Worm (Caenorhabditis elegans) whole organism, L2 larva: ENCODE results near the gene B0244.5.

ENCODE experiments used
- F13H6.1 ChIP-seq: sonication (generic microtip); optimal IDR thresholded peaks from 2 replicates; lab custom pipeline; 2016; ENCODE audit warnings: missing genetic modification characterization, missing compliant biosample characterization
- R02D3.7 ChIP-seq: fragments of 150-350 bp; optimal IDR thresholded peaks from 2 replicates; lab custom pipeline; 2014; ENCODE audit warnings: missing biosample characterization, missing genetic modification characterization
- Y55F3AM.14 ChIP-seq: fragments of 200-800 bp; sonication (Bioruptor generic); optimal IDR thresholded peaks from 2 replicates; lab custom pipeline; 2018; ENCODE audit warnings: mild to moderate bottlenecking, missing genetic modification characterization, missing compliant biosample characterization
- ZK546.5 ChIP-seq: sonication (generic microtip); optimal IDR thresholded peaks from 2 replicates; lab custom pipeline; 2017; ENCODE audit warnings: missing biosample characterization, missing genetic modification characterization
- alr-1 ChIP-seq: fragments of 150-350 bp; optimal IDR thresholded peaks from 2 replicates; lab custom pipeline; 2014; ENCODE audit warnings: missing biosample characterization, missing genetic modification characterization
- aly-2 ChIP-seq: fragments of 150-350 bp; optimal IDR thresholded peaks from 2 replicates; lab custom pipeline; 2014; ENCODE audit warnings: missing biosample characterization, missing genetic modification characterization
- blmp-1 ChIP-seq: sonication (generic microtip); optimal IDR thresholded peaks from 2 replicates; lab custom pipeline; 2017; ENCODE audit warnings: missing genetic modification characterization, mild to moderate bottlenecking, missing compliant biosample characterization, antibody characterized with exemption, moderate library complexity; ENCODE audit not compliant: insufficient read depth
- ceh-16 ChIP-seq: fragments of 150-350 bp; optimal IDR thresholded peaks from 2 replicates; lab custom pipeline; 2014; ENCODE audit warnings: missing biosample characterization, missing genetic modification characterization
- ceh-82 ChIP-seq: fragments of 150-350 bp; optimal IDR thresholded peaks from 2 replicates; lab custom pipeline; 2014; ENCODE audit warnings: missing biosample characterization, missing genetic modification characterization
- crh-2 ChIP-seq: sonication (generic microtip); optimal IDR thresholded peaks from 2 replicates; lab custom pipeline; 2017; ENCODE audit warnings: missing biosample characterization, missing genetic modification characterization
- dmd-4 ChIP-seq: sonication (generic microtip); optimal IDR thresholded peaks from 2 replicates; lab custom pipeline; 2017; ENCODE audit warnings: missing biosample characterization, missing genetic modification characterization
- elt-1 ChIP-seq: fragments of 150-350 bp; optimal IDR thresholded peaks from 2 replicates; lab custom pipeline; 2014; ENCODE audit warnings: missing biosample characterization, missing genetic modification characterization
- elt-3 ChIP-seq: sonication (generic microtip); optimal IDR thresholded peaks from 2 replicates; lab custom pipeline; 2017; ENCODE audit warnings: missing biosample characterization, missing genetic modification characterization
- fos-1 ChIP-seq: fragments of 150-350 bp; optimal IDR thresholded peaks from 2 replicates; lab custom pipeline; 2014; ENCODE audit warnings: missing biosample characterization, missing genetic modification characterization
- gmeb-1 ChIP-seq: fragments of 150-350 bp; optimal IDR thresholded peaks from 2 replicates; lab custom pipeline; 2014; ENCODE audit warnings: missing biosample characterization, missing genetic modification characterization
- lin-13 ChIP-seq: fragments of 150-350 bp; optimal IDR thresholded peaks from 2 replicates; lab custom pipeline; 2014; ENCODE audit warnings: missing biosample characterization, missing genetic modification reagents, missing genetic modification characterization
- mab-5 ChIP-seq: fragments of 150-350 bp; optimal IDR thresholded peaks from 2 replicates; lab custom pipeline; 2014; ENCODE audit warnings: missing biosample characterization, missing genetic modification characterization
- mdl-1 ChIP-seq, 2 experiments: fragments of 150-350 bp in 1 of 2; sonication (generic microtip) in 1 of 2; optimal IDR thresholded peaks; 2 replicates each; lab custom pipeline; 2017; ENCODE audit warnings: missing biosample characterization in 2 of 2, missing genetic modification characterization in 2 of 2
- nhr-11 ChIP-seq: fragments of 150-350 bp; optimal IDR thresholded peaks from 2 replicates; lab custom pipeline; 2014; ENCODE audit warnings: missing biosample characterization, missing genetic modification characterization
- nhr-21 ChIP-seq: fragments of 150-350 bp; optimal IDR thresholded peaks from 2 replicates; lab custom pipeline; 2014; ENCODE audit warnings: missing biosample characterization, missing genetic modification characterization
- nhr-23 ChIP-seq: fragments of 150-350 bp; optimal IDR thresholded peaks from 2 replicates; lab custom pipeline; 2014; ENCODE audit warnings: missing biosample characterization, missing genetic modification reagents, missing genetic modification characterization
- nhr-25 ChIP-seq: fragments of 150-350 bp; sonication (generic microtip); optimal IDR thresholded peaks from 3 replicates; lab custom pipeline; 2014; ENCODE audit warnings: missing biosample characterization, missing genetic modification characterization
- nhr-6 ChIP-seq: fragments of 150-350 bp; optimal IDR thresholded peaks from 2 replicates; lab custom pipeline; 2014; ENCODE audit warnings: missing biosample characterization, missing genetic modification characterization
- peb-1 ChIP-seq: fragments of 150-350 bp; optimal IDR thresholded peaks from 2 replicates; lab custom pipeline; 2014; ENCODE audit warnings: missing biosample characterization, missing genetic modification characterization
- sem-4 ChIP-seq: fragments of 150-350 bp; optimal IDR thresholded peaks from 2 replicates; lab custom pipeline; 2014; ENCODE audit warnings: missing biosample characterization, missing genetic modification reagents, missing genetic modification characterization
- skn-1 ChIP-seq: sonication (generic microtip); optimal IDR thresholded peaks from 2 replicates; lab custom pipeline; 2017; ENCODE audit warnings: missing biosample characterization, missing genetic modification characterization
- sma-3 ChIP-seq: sonication (generic microtip); optimal IDR thresholded peaks from 2 replicates; lab custom pipeline; 2016; ENCODE audit warnings: missing genetic modification reagents, missing genetic modification characterization, missing compliant biosample characterization
- sma-9 ChIP-seq, 2 experiments: fragments of 150-350 bp in 1 of 2; sonication (generic microtip) in 1 of 2; optimal IDR thresholded peaks; 2 replicates each; lab custom pipeline; 2014 to 2016; ENCODE audit warnings: missing genetic modification characterization in 2 of 2, mild to moderate bottlenecking in 1 of 2, missing biosample characterization in 1 of 2, missing compliant biosample characterization in 1 of 2, missing genetic modification reagents in 1 of 2, moderate library complexity in 1 of 2
- snpc-4 ChIP-seq: fragments of 150-350 bp; optimal IDR thresholded peaks from 2 replicates; lab custom pipeline; 2014; ENCODE audit warnings: missing biosample characterization, missing genetic modification characterization
- unc-55 ChIP-seq: fragments of 150-350 bp; sonication (generic microtip); optimal IDR thresholded peaks from 3 replicates; lab custom pipeline; 2014; ENCODE audit warnings: missing biosample characterization, missing genetic modification reagents, missing genetic modification characterization
- unc-62 ChIP-seq: fragments of 150-350 bp; optimal IDR thresholded peaks from 2 replicates; lab custom pipeline; 2014; ENCODE audit warnings: missing biosample characterization, missing genetic modification reagents, missing genetic modification characterization
- zag-1 ChIP-seq: fragments of 150-350 bp; optimal IDR thresholded peaks from 2 replicates; lab custom pipeline; 2014; ENCODE audit warnings: missing biosample characterization, missing genetic modification characterization
- ztf-1 ChIP-seq: fragments of 200-800 bp; sonication (Bioruptor generic); conservative IDR thresholded peaks from 2 replicates; pipeline ENCODE4 v1.3.6; 2022; ENCODE audit warnings: missing genetic modification characterization, missing compliant biosample characterization
- ztf-4 ChIP-seq: fragments of 150-350 bp; optimal IDR thresholded peaks from 2 replicates; lab custom pipeline; 2014; ENCODE audit warnings: missing biosample characterization, missing genetic modification characterization

Gene B0244.5

ce11 chrIII:5730980-5731636 is 13.6 kb upstream of the B0244.5 start, which contains the start of the genes B0244.9 and B0244.7:
B0244.9 (minus strand) TSS chrIII:5731030.
B0244.7 (plus strand) TSS chrIII:5731501.
- TF ChIP-seq ceh-82 (tag; lab: Kevin White, UChicago) (no peak), elt-1 (no peak), zag-1 (no peak), fos-1 (tag; lab: Kevin White, UChicago) (peak; percentile 83)

ce11 chrIII:5732925-5733324 is 11.8 kb upstream of the B0244.5 start, which contains the start of gene B0244.17:
B0244.17 (plus strand) TSS chrIII:5733225.
- TF ChIP-seq elt-1 (no peak), ceh-82 (tag; lab: Kevin White, UChicago) (no peak), sem-4 (tag; lab: Kevin White, UChicago) (no peak), ztf-1 (no peak), fos-1 (tag; lab: Kevin White, UChicago) (peak; percentile 73)

ce11 chrIII:5734328-5734727 is 10.4 kb upstream of the B0244.5 start:
- no peak for TF ChIP-seq ceh-16
- TF ChIP-seq alr-1, result no peak
- TF ChIP-seq blmp-1 (tag; lab: Kevin White, UChicago), result no peak
- no peak for TF ChIP-seq aly-2

- peak; percentile 34 for TF ChIP-seq crh-2 (tag; lab: Kevin White, UChicago)
- TF ChIP-seq unc-55 (GFP tag; lab: Kevin White, UChicago), result no peak
- TF ChIP-seq fos-1 (tag; lab: Kevin White, UChicago), result peak; percentile 98
- no peak for TF ChIP-seq ztf-4
- TF ChIP-seq gmeb-1, result peak; percentile 2
Measured at ce11 chrIII:5734905-5735304, 9.8 kb upstream of the B0244.5 start, which contains the start of gene B0244.10. B0244.10 (plus strand) TSS chrIII:5735158.

- TF ChIP-seq gmeb-1, result no peak
- no peak for TF ChIP-seq nhr-25 (tag; lab: Kevin White, UChicago)
- TF ChIP-seq elt-1, result no peak
- TF ChIP-seq F13H6.1 (tag; lab: Kevin White, UChicago), result no peak
- no peak for TF ChIP-seq mdl-1 (tag; optimal IDR thresholded peaks at IDR 0.05; lab: Kevin White, UChicago)
- no peak for TF ChIP-seq dmd-4 (tag; lab: Kevin White, UChicago)
- no peak for TF ChIP-seq nhr-21 (tag; lab: Kevin White, UChicago)
- TF ChIP-seq Y55F3AM.14 (GFP tag; lab: Kevin White, UChicago), result no peak
- no peak for TF ChIP-seq nhr-6 (tag; lab: Kevin White, UChicago)
- TF ChIP-seq sma-9 (GFP tag; optimal IDR thresholded peaks at IDR 0.05; lab: Kevin White, UChicago), result no peak
- no peak for TF ChIP-seq sma-9 (tag; optimal IDR thresholded peaks at IDR 0.05; lab: Kevin White, UChicago)
- TF ChIP-seq ztf-1, result no peak
- no peak for TF ChIP-seq mab-5 (tag; lab: Kevin White, UChicago)
- TF ChIP-seq sma-3 (GFP tag; lab: Kevin White, UChicago), result no peak
- no peak for TF ChIP-seq zag-1
- no peak for TF ChIP-seq nhr-11 (tag; lab: Kevin White, UChicago)
- no peak for TF ChIP-seq ZK546.5 (tag; lab: Kevin White, UChicago)
- TF ChIP-seq peb-1, result no peak
- TF ChIP-seq, all 48 proteins: peak for 0
Measured at ce11 chrIII:5737708-5738107, 7.0 kb upstream of the B0244.5 start, which contains the start of gene B0244.6. B0244.6 (plus strand) TSS chrIII:5738008.

ce11 chrIII:5740666-5741065 is 4.0 kb upstream of the B0244.5 start, which contains the start of gene B0244.16:
B0244.16 (plus strand) TSS chrIII:5740966.
- TF ChIP-seq nhr-21 (tag; lab: Kevin White, UChicago) (no peak), ztf-4 (no peak)

- no peak for TF ChIP-seq sma-3 (GFP tag; lab: Kevin White, UChicago)
- TF ChIP-seq R02D3.7 (tag; lab: Kevin White, UChicago), result no peak
- TF ChIP-seq sma-9 (GFP tag; optimal IDR thresholded peaks at IDR 0.05; lab: Kevin White, UChicago), result no peak
- no peak for TF ChIP-seq sma-9 (tag; optimal IDR thresholded peaks at IDR 0.05; lab: Kevin White, UChicago)
- TF ChIP-seq elt-3 (tag; lab: Kevin White, UChicago), result no peak
- no peak for TF ChIP-seq nhr-23
- TF ChIP-seq alr-1, result no peak
- no peak for TF ChIP-seq lin-13 (GFP tag; lab: Kevin White, UChicago)
- TF ChIP-seq blmp-1 (tag; lab: Kevin White, UChicago), result no peak
- TF ChIP-seq ztf-1, result no peak
- TF ChIP-seq snpc-4 (tag; lab: Kevin White, UChicago), result no peak
- TF ChIP-seq sem-4 (tag; lab: Kevin White, UChicago), result no peak
- TF ChIP-seq unc-62 (GFP tag; lab: Kevin White, UChicago), result no peak
- no peak for TF ChIP-seq nhr-21 (tag; lab: Kevin White, UChicago)
- TF ChIP-seq skn-1 (tag; lab: Kevin White, UChicago), result no peak
Measured at ce11 chrIII:5743084-5743483, 1.6 kb upstream of the B0244.5 start, which contains the start of gene B0244.15. B0244.15 (plus strand) TSS chrIII:5743384.
